Fruit fly (Drosophila melanogaster): ENCODE data around the gene ppk24.

- no peak for TF ChIP-seq CG8478 (optimal IDR thresholded peaks at IDR 0.05)
- TF ChIP-seq pan (optimal IDR thresholded peaks at IDR 0.05): no peak
- no peak for TF ChIP-seq usp (GFP tag; optimal IDR thresholded peaks at IDR 0.05)
These were observed 30.2 kb downstream of the ppk24 start for dm6 chr3R:31295694-31296093.

Data from whole organism.